Worm (Caenorhabditis elegans) whole organism, early embryonic: ENCODE data around the gene R105.5.

Source experiments
- B0310.2 ChIP-seq: sonication (generic microtip); optimal IDR thresholded peaks from 2 replicates; lab custom pipeline; 2016; ENCODE audit warnings: mild to moderate bottlenecking, missing genetic modification characterization, missing compliant biosample characterization
- ama-1 ChIP-seq: fragments of 150-350 bp; optimal IDR thresholded peaks from 2 replicates; lab custom pipeline; 2014
- ceh-13 ChIP-seq: fragments of 200-800 bp; sonication (Bioruptor generic); optimal IDR thresholded peaks from 2 replicates; lab custom pipeline; 2018; ENCODE audit warnings: mild to moderate bottlenecking, missing genetic modification characterization, missing compliant biosample characterization
- ceh-36 ChIP-seq: sonication (generic microtip); optimal IDR thresholded peaks from 2 replicates; lab custom pipeline; 2016; ENCODE audit warnings: missing genetic modification characterization, inconsistent platforms, missing compliant biosample characterization
- ets-7 ChIP-seq: sonication (generic microtip); optimal IDR thresholded peaks from 2 replicates; lab custom pipeline; 2016; ENCODE audit warnings: missing genotype, missing genetic modification characterization, missing compliant biosample characterization
- flt-1 ChIP-seq: fragments of 200-800 bp; sonication (Bioruptor generic); IDR thresholded peaks from 2 replicates; pipeline ENCODE4 v1.3.6; 2022; ENCODE audit warnings: missing genetic modification characterization, missing compliant biosample characterization
- hnd-1 ChIP-seq: sonication (generic microtip); optimal IDR thresholded peaks from 2 replicates; lab custom pipeline; 2016; ENCODE audit warnings: missing genetic modification characterization, missing compliant biosample characterization
- scrt-1 ChIP-seq: fragments of 200-800 bp; sonication (Bioruptor generic); IDR thresholded peaks from 2 replicates; pipeline ENCODE4 v1.3.6; 2022; ENCODE audit warnings: missing genetic modification characterization, missing compliant biosample characterization

ce11 chrIV:4678718-4679117 lies 42.6 kb downstream of the R105.5 start, which contains the start of gene kin-36:
- TF ChIP-seq ets-7 = no peak
- TF ChIP-seq flt-1 (GFP tag; lab: Robert Waterston, UW) = no peak
- TF ChIP-seq ama-1 = no peak
- no peak for TF ChIP-seq B0310.2 (tag; lab: Kevin White, UChicago)
- TF ChIP-seq hnd-1 (tag; lab: Kevin White, UChicago) = no peak
- no peak for TF ChIP-seq ceh-36 (tag; lab: Kevin White, UChicago)
- no peak for TF ChIP-seq ceh-13 (GFP tag; lab: Kevin White, UChicago)
- no peak for TF ChIP-seq scrt-1
